Worm (Caenorhabditis elegans) whole organism, mixed stage, embryonic: ENCODE data around the gene sax-7.

Experiments used
- blmp-1 ChIP-seq: fragments of 150-350 bp; optimal IDR thresholded peaks from 2 replicates; lab custom pipeline; 2014; ENCODE audit warnings: missing biosample characterization, missing genetic modification characterization
- ceh-39 ChIP-seq: fragments of 150-350 bp; optimal IDR thresholded peaks from 2 replicates; lab custom pipeline; 2014; ENCODE audit warnings: missing biosample characterization, missing genetic modification characterization
- ceh-43 ChIP-seq: fragments of 200-800 bp; sonication (Bioruptor generic); optimal IDR thresholded peaks from 2 replicates; lab custom pipeline; 2018; ENCODE audit warnings: mild to moderate bottlenecking, missing genetic modification characterization, moderate library complexity, missing compliant biosample characterization
- lsy-2 ChIP-seq: fragments of 150-350 bp; optimal IDR thresholded peaks from 2 replicates; lab custom pipeline; 2014; ENCODE audit warnings: missing biosample characterization, missing genetic modification characterization
- mab-5 ChIP-seq: fragments of 150-350 bp; optimal IDR thresholded peaks from 2 replicates; lab custom pipeline; 2014; ENCODE audit warnings: missing biosample characterization, missing genetic modification characterization
- nhr-237 ChIP-seq: fragments of 150-350 bp; optimal IDR thresholded peaks from 2 replicates; lab custom pipeline; 2014; ENCODE audit warnings: missing biosample characterization, missing genetic modification characterization
- nhr-28 ChIP-seq: fragments of 150-350 bp; optimal IDR thresholded peaks from 2 replicates; lab custom pipeline; 2014; ENCODE audit warnings: missing biosample characterization, missing genetic modification characterization
- pha-4 ChIP-seq: fragments of 150-350 bp; optimal IDR thresholded peaks from 2 replicates; lab custom pipeline; 2018; ENCODE audit warnings: missing biosample characterization, missing genetic modification reagents, missing genetic modification characterization
- sptf-1 ChIP-seq: sonication (generic microtip); optimal IDR thresholded peaks from 2 replicates; lab custom pipeline; 2017; ENCODE audit warnings: mild to moderate bottlenecking, missing genetic modification characterization, moderate library complexity, missing compliant biosample characterization
- tbx-8 ChIP-seq: fragments of 200-800 bp; sonication (Bioruptor generic); optimal IDR thresholded peaks from 2 replicates; lab custom pipeline; 2018; ENCODE audit warnings: mild to moderate bottlenecking, missing genetic modification characterization, moderate library complexity, missing compliant biosample characterization
- unc-39 ChIP-seq: fragments of 150-350 bp; optimal IDR thresholded peaks from 2 replicates; lab custom pipeline; 2014; ENCODE audit warnings: missing biosample characterization, missing genetic modification characterization
- unc-62 ChIP-seq: fragments of 150-350 bp; optimal IDR thresholded peaks from 2 replicates; lab custom pipeline; 2014; ENCODE audit warnings: missing biosample characterization, missing genetic modification reagents, missing genetic modification characterization
- zip-8 ChIP-seq: fragments of 150-350 bp; optimal IDR thresholded peaks from 2 replicates; lab custom pipeline; 2014; ENCODE audit warnings: missing biosample characterization, missing genetic modification characterization
- ztf-11 ChIP-seq: fragments of 150-350 bp; optimal IDR thresholded peaks from 2 replicates; lab custom pipeline; 2014; ENCODE audit warnings: missing biosample characterization, missing genetic modification characterization

sax-7 gene

ce11 chrIV:8127430-8127829 is 65.0 kb downstream of the sax-7 start:
- TF ChIP-seq ceh-39: no peak
- TF ChIP-seq ztf-11 (tag; lab: Kevin White, UChicago): no peak
- TF ChIP-seq blmp-1 (tag; lab: Kevin White, UChicago): no peak
- TF ChIP-seq ceh-43 (GFP tag; lab: Kevin White, UChicago): no peak
- no peak for TF ChIP-seq lsy-2 (tag; lab: Kevin White, UChicago)
- no peak for TF ChIP-seq tbx-8
- TF ChIP-seq nhr-237 (tag; lab: Kevin White, UChicago): no peak
- no peak for TF ChIP-seq sptf-1
- TF ChIP-seq mab-5 (tag; lab: Kevin White, UChicago): no peak
- TF ChIP-seq pha-4: no peak
- no peak for TF ChIP-seq zip-8 (tag; lab: Kevin White, UChicago)
- no peak for TF ChIP-seq unc-62 (GFP tag; lab: Kevin White, UChicago)
- no peak for TF ChIP-seq nhr-28 (tag; lab: Kevin White, UChicago)

ce11 chrIV:8130131-8130611 is 67.7 kb downstream of the sax-7 start, which contains the start of the genes ndub-11 and moc-3:
TSS of gene ndub-11 (minus strand) at chrIV:8130231.
TSS of gene moc-3 (plus strand) at chrIV:8130561.
- no peak for TF ChIP-seq zip-8 (tag; lab: Kevin White, UChicago)
- TF ChIP-seq, all 35 proteins: peak for 0

- peak; percentile 70 for TF ChIP-seq pha-4
- no peak for TF ChIP-seq unc-39 (tag; lab: Kevin White, UChicago)
Observed at ce11 chrIV:8133536-8133935, 71.1 kb downstream of the sax-7 start, which contains the start of gene sph-1. TSS of gene sph-1 (minus strand) at chrIV:8133558.
